Worm (Caenorhabditis elegans) whole organism, L1 larva: ENCODE results near the gene crp-1.

Source experiments
- blmp-1 ChIP-seq: fragments of 150-350 bp; optimal IDR thresholded peaks from 2 replicates; lab custom pipeline; 2014; ENCODE audit warnings: missing biosample characterization, missing genetic modification characterization
- ceh-8 ChIP-seq: fragments of 200-800 bp; sonication (Bioruptor generic); optimal IDR thresholded peaks from 2 replicates; lab custom pipeline; 2018; ENCODE audit warnings: mild to moderate bottlenecking, missing genetic modification characterization, moderate library complexity, missing compliant biosample characterization

Gene crp-1

DNA sequence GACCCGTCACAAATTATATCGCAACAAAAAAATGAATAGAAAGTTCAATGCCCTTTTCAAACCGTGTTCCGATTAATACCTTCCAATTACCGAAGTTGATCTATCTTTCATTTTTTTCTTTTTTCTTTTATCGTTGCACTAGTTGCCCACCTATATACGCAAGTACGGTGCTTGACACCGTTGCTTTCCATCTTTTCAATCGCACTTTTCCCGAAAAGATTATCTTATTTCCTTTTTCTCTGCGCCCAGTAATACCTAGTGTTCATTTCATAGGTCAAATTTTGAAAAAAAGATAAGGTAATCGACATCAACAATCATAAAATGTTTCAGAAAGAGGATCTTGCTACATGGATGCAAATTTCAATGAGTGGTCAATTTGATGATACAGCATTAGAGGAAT is 51.2 kb downstream of the crp-1 start:
- TF ChIP-seq blmp-1 (tag; lab: Kevin White, UChicago) (peak; percentile 93), ceh-8 (GFP tag; lab: Kevin White, UChicago) (no peak)
